Fruit fly (Drosophila melanogaster) whole organism, adult: Measurements from ENCODE around the gene btd.

Experiments used
- CG14711 ChIP-seq: fragments of 200-800 bp; sonication (Bioruptor generic); optimal IDR thresholded peaks from 2 replicates; lab custom pipeline; 2018; ENCODE audit warnings: missing biosample characterization, mild to moderate bottlenecking, missing genetic modification characterization, moderate library complexity
- CG1620 ChIP-seq: fragments of 200-800 bp; sonication (Bioruptor generic); optimal IDR thresholded peaks from 2 replicates; lab custom pipeline; 2016; ENCODE audit warnings: missing biosample characterization, missing genetic modification characterization
- CG5204 ChIP-seq: fragments of 200-800 bp; sonication (Bioruptor generic); optimal IDR thresholded peaks from 2 replicates; lab custom pipeline; 2016; ENCODE audit warnings: missing biosample characterization, missing genetic modification characterization
- CG7045 ChIP-seq: fragments of 200-800 bp; sonication (Bioruptor generic); optimal IDR thresholded peaks from 2 replicates; lab custom pipeline; 2017; ENCODE audit warnings: missing biosample characterization, mild to moderate bottlenecking, missing genetic modification characterization
- CG7101 ChIP-seq: fragments of 200-800 bp; sonication (Bioruptor generic); optimal IDR thresholded peaks from 2 replicates; lab custom pipeline; 2018; ENCODE audit warnings: missing biosample characterization, mild to moderate bottlenecking, missing genetic modification characterization, moderate library complexity
- Crg-1 ChIP-seq: fragments of 200-800 bp; sonication (Bioruptor generic); optimal IDR thresholded peaks from 2 replicates; lab custom pipeline; 2016; ENCODE audit warnings: missing biosample characterization, missing genetic modification characterization
- Hr96 ChIP-seq: fragments of 200-800 bp; sonication (Bioruptor generic); optimal IDR thresholded peaks from 2 replicates; lab custom pipeline; 2016; ENCODE audit warnings: missing biosample characterization, missing genetic modification characterization
- cic ChIP-seq: fragments of 200-800 bp; sonication (Bioruptor generic); optimal IDR thresholded peaks from 2 replicates; lab custom pipeline; 2017; ENCODE audit warnings: missing biosample characterization, mild to moderate bottlenecking, missing genetic modification characterization, moderate library complexity
- kay ChIP-seq: fragments of 200-800 bp; sonication (Bioruptor generic); peaks from one replicate; lab custom pipeline; 2016; ENCODE audit warnings: missing biosample characterization, missing genetic modification characterization, borderline replicate concordance
- ovo ChIP-seq: fragments of 200-800 bp; sonication (Bioruptor generic); optimal IDR thresholded peaks from 2 replicates; lab custom pipeline; 2016; ENCODE audit warnings: missing biosample characterization, missing genetic modification characterization
- pad ChIP-seq: fragments of 200-800 bp; sonication (Bioruptor generic); optimal IDR thresholded peaks from 3 replicates; lab custom pipeline; 2017; ENCODE audit warnings: missing biosample characterization, missing genetic modification characterization, mild to moderate bottlenecking, moderate library complexity, missing genetic modification reagents
- toe ChIP-seq: fragments of 200-800 bp; sonication (Bioruptor generic); optimal IDR thresholded peaks from 2 replicates; lab custom pipeline; 2016; ENCODE audit warnings: missing biosample characterization, missing genetic modification characterization

- TF ChIP-seq ovo (GFP tag; lab: Kevin White, UChicago) = no peak
- TF ChIP-seq CG7101 (tag; lab: Kevin White, UChicago) = no peak
- no peak for TF ChIP-seq cic (GFP tag; lab: Kevin White, UChicago)
- no peak for TF ChIP-seq kay (GFP tag; lab: Kevin White, UChicago)
- no peak for TF ChIP-seq Hr96 (GFP tag; lab: Kevin White, UChicago)
- TF ChIP-seq CG1620 = no peak
- no peak for TF ChIP-seq CG5204 (GFP tag; lab: Kevin White, UChicago)
- no peak for TF ChIP-seq CG7045 (GFP tag; lab: Kevin White, UChicago)
- TF ChIP-seq CG14711 (tag; lab: Kevin White, UChicago) = no peak
- no peak for TF ChIP-seq pad (GFP tag; lab: Kevin White, UChicago)
- no peak for TF ChIP-seq toe (GFP tag; lab: Kevin White, UChicago)
- no peak for TF ChIP-seq Crg-1 (GFP tag; lab: Kevin White, UChicago)
Observed at dm6 chrX:9663666-9664065, 30.3 kb upstream of the btd start.
